Worm (Caenorhabditis elegans) whole organism, late embryonic: Measurements from ENCODE around the gene R07B7.8.

Experiments used
- ceh-19 ChIP-seq: fragments of 200-800 bp; sonication (Bioruptor generic); optimal IDR thresholded peaks from 2 replicates; lab custom pipeline; 2018; ENCODE audit warnings: mild to moderate bottlenecking, missing genetic modification characterization, missing compliant biosample characterization
- ceh-24 ChIP-seq: sonication (generic microtip); optimal IDR thresholded peaks from 2 replicates; lab custom pipeline; 2016; ENCODE audit warnings: mild to moderate bottlenecking, missing genetic modification characterization, missing compliant biosample characterization
- ceh-48 ChIP-seq: sonication (generic microtip); optimal IDR thresholded peaks from 2 replicates; lab custom pipeline; 2016; ENCODE audit warnings: missing genetic modification characterization, inconsistent platforms, missing compliant biosample characterization
- eyg-1 ChIP-seq: sonication (generic microtip); optimal IDR thresholded peaks from 2 replicates; lab custom pipeline; 2016; ENCODE audit warnings: missing genotype, missing genetic modification characterization, missing compliant biosample characterization
- fax-1 ChIP-seq: sonication (generic microtip); optimal IDR thresholded peaks from 2 replicates; lab custom pipeline; 2016; ENCODE audit warnings: missing genotype, missing genetic modification characterization, missing compliant biosample characterization
- hlh-6 ChIP-seq: sonication (generic microtip); optimal IDR thresholded peaks from 2 replicates; lab custom pipeline; 2016; ENCODE audit warnings: missing genotype, missing genetic modification characterization, missing compliant biosample characterization
- nfya-1 ChIP-seq: sonication (generic microtip); optimal IDR thresholded peaks from 2 replicates; lab custom pipeline; 2017; ENCODE audit warnings: missing genetic modification characterization, mild to moderate bottlenecking, missing compliant biosample characterization, antibody characterized with exemption, moderate library complexity
- pqm-1 ChIP-seq: sonication (generic microtip); optimal IDR thresholded peaks from 2 replicates; lab custom pipeline; 2016; ENCODE audit warnings: missing genetic modification characterization, missing compliant biosample characterization
- pros-1 ChIP-seq: fragments of 150-350 bp; optimal IDR thresholded peaks from 2 replicates; lab custom pipeline; 2014; ENCODE audit warnings: missing biosample characterization, missing genetic modification reagents, missing genetic modification characterization
- ref-2 ChIP-seq: sonication (generic microtip); optimal IDR thresholded peaks from 2 replicates; lab custom pipeline; 2016; ENCODE audit warnings: missing genetic modification characterization, missing compliant biosample characterization
- sox-4 ChIP-seq: sonication (generic microtip); optimal IDR thresholded peaks from 2 replicates; lab custom pipeline; 2017; ENCODE audit warnings: mild to moderate bottlenecking, missing genetic modification characterization, inconsistent platforms, missing compliant biosample characterization
- syd-9 ChIP-seq: sonication (generic microtip); optimal IDR thresholded peaks from 2 replicates; lab custom pipeline; 2016; ENCODE audit warnings: mild to moderate bottlenecking, missing genetic modification characterization, moderate library complexity, missing compliant biosample characterization
- tbx-2 ChIP-seq: sonication (generic microtip); optimal IDR thresholded peaks from 2 replicates; lab custom pipeline; 2016; ENCODE audit warnings: missing genetic modification characterization, missing compliant biosample characterization

- TF ChIP-seq sox-4 (tag; lab: Kevin White, UChicago) (no peak), pqm-1 (tag; lab: Kevin White, UChicago) (no peak), ceh-19 (GFP tag; lab: Kevin White, UChicago) (no peak), fax-1 (no peak), nfya-1 (no peak), ceh-24 (no peak), pros-1 (tag; lab: Kevin White, UChicago) (peak; percentile 3), hlh-6 (tag; lab: Kevin White, UChicago) (no peak), ref-2 (peak; percentile 35), eyg-1 (tag; lab: Kevin White, UChicago) (no peak), syd-9 (tag; lab: Kevin White, UChicago) (no peak), ceh-48 (no peak), tbx-2 (no peak)
These were observed 44.4 kb downstream of the R07B7.8 start for ce11 chrV:12039755-12040154.
